Fruit fly (Drosophila melanogaster) whole organism, pupa: Measurements from ENCODE around the gene pinta.

ENCODE experiments used
- CG10348 ChIP-seq: fragments of 200-800 bp; sonication (Bioruptor generic); IDR thresholded peaks from 2 replicates; pipeline ENCODE4 v1.3.6; 2022; ENCODE audit warnings: missing biosample characterization, missing genetic modification characterization
- CG12605 ChIP-seq: fragments of 200-800 bp; sonication (Bioruptor generic); IDR thresholded peaks from 2 replicates; pipeline ENCODE4 v1.3.6; 2022; ENCODE audit warnings: missing biosample characterization, missing genetic modification characterization
- CG14655 ChIP-seq: fragments of 200-800 bp; sonication (Bioruptor generic); optimal IDR thresholded peaks from 3 replicates; lab custom pipeline; 2017; ENCODE audit warnings: mild to moderate bottlenecking, missing biosample characterization, missing genetic modification reagents, missing genetic modification characterization
- CG15710 ChIP-seq: fragments of 200-800 bp; sonication (Bioruptor generic); optimal IDR thresholded peaks from 2 replicates; lab custom pipeline; 2018; ENCODE audit warnings: missing biosample characterization, mild to moderate bottlenecking, missing genetic modification characterization, moderate library complexity
- CG17806 ChIP-seq: fragments of 200-800 bp; sonication (Bioruptor generic); optimal IDR thresholded peaks from 2 replicates; lab custom pipeline; 2018; ENCODE audit warnings: missing biosample characterization, mild to moderate bottlenecking, missing genetic modification characterization, moderate library complexity
- CG32121 ChIP-seq: fragments of 200-800 bp; sonication (Bioruptor generic); IDR thresholded peaks from 2 replicates; pipeline ENCODE4 v1.3.6; 2022; ENCODE audit warnings: missing biosample characterization, missing genetic modification characterization
- CG34367 ChIP-seq: fragments of 200-800 bp; sonication (Bioruptor generic); optimal IDR thresholded peaks from 2 replicates; lab custom pipeline; 2018; ENCODE audit warnings: missing biosample characterization, mild to moderate bottlenecking, missing genetic modification characterization
- CG4496 ChIP-seq: fragments of 200-800 bp; sonication (Bioruptor generic); IDR thresholded peaks from 3 replicates; pipeline ENCODE4 v1.3.6; 2022; ENCODE audit warnings: missing biosample characterization, missing genetic modification characterization
- CG8159 ChIP-seq: fragments of 200-800 bp; sonication (Bioruptor generic); optimal IDR thresholded peaks from 3 replicates; lab custom pipeline; 2018; ENCODE audit warnings: missing biosample characterization, mild to moderate bottlenecking, missing genetic modification characterization, moderate library complexity
- CG8301 ChIP-seq: fragments of 200-800 bp; sonication (Bioruptor generic); optimal IDR thresholded peaks from 2 replicates; lab custom pipeline; 2018; ENCODE audit warnings: missing biosample characterization, mild to moderate bottlenecking, missing genetic modification characterization
- CG9948 ChIP-seq: fragments of 200-800 bp; sonication (Bioruptor generic); optimal IDR thresholded peaks from 2 replicates; lab custom pipeline; 2018; ENCODE audit warnings: missing biosample characterization, mild to moderate bottlenecking, missing genetic modification characterization, moderate library complexity
- D1 ChIP-seq: fragments of 200-800 bp; sonication (Bioruptor generic); optimal IDR thresholded peaks from 2 replicates; lab custom pipeline; 2018; ENCODE audit warnings: missing biosample characterization, mild to moderate bottlenecking, missing genetic modification characterization, moderate library complexity
- Pif1A ChIP-seq: fragments of 200-800 bp; sonication (Bioruptor generic); optimal IDR thresholded peaks from 3 replicates; lab custom pipeline; 2016; ENCODE audit warnings: missing biosample characterization, missing genetic modification characterization
- Snoo ChIP-seq: fragments of 200-800 bp; sonication (Bioruptor generic); optimal IDR thresholded peaks from 3 replicates; lab custom pipeline; 2017; ENCODE audit warnings: missing biosample characterization, mild to moderate bottlenecking, missing genetic modification characterization, inconsistent platforms
- fd96Ca ChIP-seq: fragments of 200-800 bp; sonication (Bioruptor generic); IDR thresholded peaks from 3 replicates; pipeline ENCODE4 v1.3.6; 2022; ENCODE audit warnings: missing biosample characterization, missing genetic modification characterization
- rn ChIP-seq: fragments of 200-800 bp; sonication (Bioruptor generic); IDR thresholded peaks from 2 replicates; pipeline ENCODE4 v1.3.6; 2022; ENCODE audit warnings: missing biosample characterization, missing genetic modification characterization

The pinta gene

dm6 chr3R:22375674-22376073 is 49.1 kb downstream of the pinta start, which contains the start of gene CG18596:
TSS of gene CG18596 (plus strand) at chr3R:22375923.
- TF ChIP-seq CG15710 (tag; lab: Kevin White, UChicago) (no peak), CG10348 (GFP tag; lab: Robert Waterston, UW) (no peak), Snoo (tag; lab: Kevin White, UChicago) (no peak), CG34367 (no peak), Pif1A (GFP tag; lab: Kevin White, UChicago) (no peak), CG12605 (GFP tag; lab: Robert Waterston, UW) (no peak), CG4496 (GFP tag; lab: Robert Waterston, UW) (no peak), CG17806 (tag; lab: Kevin White, UChicago) (no peak), fd96Ca (GFP tag; lab: Robert Waterston, UW) (no peak), rn (GFP tag; lab: Robert Waterston, UW) (no peak), CG8301 (tag; lab: Kevin White, UChicago) (no peak), CG8159 (tag; lab: Kevin White, UChicago) (no peak), CG32121 (no peak), D1 (tag; lab: Kevin White, UChicago) (no peak), CG9948 (no peak), CG14655 (no peak)
